Worm (Caenorhabditis elegans) whole organism, young adult: Measurements from ENCODE around the gene R05G6.5.

Source experiments
- B0019.2 ChIP-seq: fragments of 200-800 bp; sonication (Bioruptor generic); conservative IDR thresholded peaks from 2 replicates; pipeline ENCODE4 v1.3.6; 2022; ENCODE audit warnings: missing genetic modification reagents, missing genetic modification characterization, missing compliant biosample characterization
- B0035.1 ChIP-seq: sonication (generic microtip); optimal IDR thresholded peaks from 2 replicates; lab custom pipeline; 2016; ENCODE audit warnings: missing genetic modification characterization, mild to moderate bottlenecking, missing compliant biosample characterization, missing genotype, missing genetic modification reagents
- C06A6.2 ChIP-seq: fragments of 200-800 bp; sonication (Bioruptor generic); conservative IDR thresholded peaks from 2 replicates; pipeline ENCODE4 v1.3.6; 2022; ENCODE audit warnings: missing genetic modification characterization, missing compliant biosample characterization
- D2030.7 ChIP-seq: fragments of 200-800 bp; sonication (Bioruptor generic); IDR thresholded peaks from 2 replicates; pipeline ENCODE4 v1.3.6; 2022; ENCODE audit warnings: missing genetic modification reagents, missing genetic modification characterization, missing compliant biosample characterization
- F22D6.2 ChIP-seq: sonication (generic microtip); optimal IDR thresholded peaks from 2 replicates; lab custom pipeline; 2016; ENCODE audit warnings: mild to moderate bottlenecking, missing genetic modification characterization, missing compliant biosample characterization
- F33H1.4 ChIP-seq: fragments of 200-800 bp; sonication (Bioruptor generic); IDR thresholded peaks from 2 replicates; pipeline ENCODE4 v1.3.6; 2022; ENCODE audit warnings: missing genetic modification reagents, missing genetic modification characterization, missing compliant biosample characterization
- F37B4.10 ChIP-seq: fragments of 200-800 bp; sonication (Bioruptor generic); IDR thresholded peaks from 2 replicates; pipeline ENCODE4 v1.3.6; 2022; ENCODE audit warnings: missing genetic modification characterization, missing compliant biosample characterization
- F39B2.1 ChIP-seq: fragments of 200-800 bp; sonication (Bioruptor generic); IDR thresholded peaks from 2 replicates; pipeline ENCODE4 v1.3.6; 2022; ENCODE audit warnings: missing genetic modification reagents, missing genetic modification characterization, missing compliant biosample characterization
- F49E8.2 ChIP-seq: sonication (generic microtip); optimal IDR thresholded peaks from 3 replicates; lab custom pipeline; 2017; ENCODE audit warnings: missing genetic modification characterization, mild to moderate bottlenecking, missing compliant biosample characterization, antibody characterized with exemption, moderate library complexity; ENCODE audit not compliant: insufficient read depth
- F52B5.7 ChIP-seq: sonication (generic microtip); optimal IDR thresholded peaks from 2 replicates; lab custom pipeline; 2016; ENCODE audit warnings: mild to moderate bottlenecking, missing genetic modification characterization, missing compliant biosample characterization
- Y53F4B.3 ChIP-seq: fragments of 200-800 bp; sonication (Bioruptor generic); IDR thresholded peaks from 2 replicates; pipeline ENCODE4 v1.3.6; 2022; ENCODE audit warnings: missing genetic modification reagents, missing genetic modification characterization, missing compliant biosample characterization
- Y56A3A.18 ChIP-seq: fragments of 200-800 bp; sonication (Bioruptor generic); IDR thresholded peaks from 2 replicates; pipeline ENCODE4 v1.3.6; 2022; ENCODE audit warnings: missing genetic modification reagents, missing genetic modification characterization, missing compliant biosample characterization
- Y67H2A.10 ChIP-seq: fragments of 200-800 bp; sonication (Bioruptor generic); conservative IDR thresholded peaks from 2 replicates; pipeline ENCODE4 v1.3.6; 2022; ENCODE audit warnings: missing genetic modification reagents, missing genetic modification characterization, missing compliant biosample characterization
- Y95B8A.8 ChIP-seq: fragments of 200-800 bp; sonication (Bioruptor generic); IDR thresholded peaks from 2 replicates; pipeline ENCODE4 v1.3.6; 2022; ENCODE audit warnings: missing genetic modification reagents, missing genetic modification characterization, missing compliant biosample characterization
- aptf-3 ChIP-seq: fragments of 200-800 bp; sonication (Bioruptor generic); IDR thresholded peaks from 2 replicates; pipeline ENCODE4 v1.3.6; 2022; ENCODE audit warnings: missing genetic modification characterization, missing compliant biosample characterization
- athp-1 ChIP-seq: sonication (generic microtip); optimal IDR thresholded peaks from 2 replicates; lab custom pipeline; 2017; ENCODE audit warnings: mild to moderate bottlenecking, missing genetic modification characterization, missing compliant biosample characterization
- attf-6 ChIP-seq: fragments of 200-800 bp; sonication (Bioruptor generic); IDR thresholded peaks from 2 replicates; pipeline ENCODE4 v1.3.6; 2022; ENCODE audit warnings: missing genetic modification reagents, missing genetic modification characterization, missing compliant biosample characterization
- ccch-3 ChIP-seq: fragments of 200-800 bp; sonication (Bioruptor generic); optimal IDR thresholded peaks from 2 replicates; lab custom pipeline; 2018; ENCODE audit warnings: mild to moderate bottlenecking, missing genetic modification characterization, missing compliant biosample characterization
- ceh-58 ChIP-seq: fragments of 200-800 bp; sonication (Bioruptor generic); IDR thresholded peaks from 2 replicates; pipeline ENCODE4 v1.3.6; 2022; ENCODE audit warnings: missing genetic modification characterization, missing compliant biosample characterization
- chd-7 ChIP-seq: sonication (generic microtip); optimal IDR thresholded peaks from 2 replicates; lab custom pipeline; 2016; ENCODE audit warnings: mild to moderate bottlenecking, missing genetic modification characterization, moderate library complexity, missing compliant biosample characterization
- die-1 ChIP-seq: sonication (generic microtip); optimal IDR thresholded peaks from 2 replicates; lab custom pipeline; 2016; ENCODE audit warnings: missing genotype, mild to moderate bottlenecking, missing genetic modification characterization, missing compliant biosample characterization
- dox-1 ChIP-seq: fragments of 200-800 bp; sonication (Bioruptor generic); IDR thresholded peaks from 2 replicates; pipeline ENCODE4 v1.3.6; 2022; ENCODE audit warnings: missing genetic modification reagents, missing genetic modification characterization, missing compliant biosample characterization
- dpff-1 ChIP-seq: sonication (generic microtip); optimal IDR thresholded peaks from 2 replicates; lab custom pipeline; 2017; ENCODE audit warnings: mild to moderate bottlenecking, missing genetic modification characterization, missing compliant biosample characterization
- efl-1 ChIP-seq: fragments of 150-350 bp; optimal IDR thresholded peaks from 2 replicates; lab custom pipeline; 2014; ENCODE audit warnings: missing biosample characterization, missing genetic modification reagents, missing genetic modification characterization
- egrh-3 ChIP-seq: fragments of 200-800 bp; sonication (Bioruptor generic); IDR thresholded peaks from 2 replicates; pipeline ENCODE4 v1.3.6; 2022; ENCODE audit warnings: missing genetic modification reagents, missing genetic modification characterization, missing compliant biosample characterization
- him-1 ChIP-seq: sonication (generic microtip); optimal IDR thresholded peaks from 2 replicates; lab custom pipeline; 2016; ENCODE audit warnings: missing genotype, missing genetic modification reagents, missing genetic modification characterization, missing compliant biosample characterization
- hrde-1 ChIP-seq: sonication (generic microtip); optimal IDR thresholded peaks from 2 replicates; lab custom pipeline; 2016; ENCODE audit warnings: missing genetic modification characterization, mild to moderate bottlenecking, missing compliant biosample characterization, moderate library complexity, missing genotype, missing genetic modification reagents, borderline replicate concordance
- lag-1 ChIP-seq: fragments of 200-800 bp; sonication (Bioruptor generic); IDR thresholded peaks from 2 replicates; pipeline ENCODE4 v1.3.6; 2022; ENCODE audit warnings: missing genetic modification reagents, missing genetic modification characterization, missing compliant biosample characterization
- lin-40 ChIP-seq: sonication (generic microtip); optimal IDR thresholded peaks from 2 replicates; lab custom pipeline; 2016; ENCODE audit warnings: missing genetic modification characterization, mild to moderate bottlenecking, missing compliant biosample characterization, missing genotype, missing genetic modification reagents
- lir-1 ChIP-seq: fragments of 200-800 bp; sonication (Bioruptor generic); conservative IDR thresholded peaks from 2 replicates; pipeline ENCODE4 v1.3.6; 2022; ENCODE audit warnings: missing genetic modification reagents, missing genetic modification characterization, missing compliant biosample characterization
- lsl-1 ChIP-seq: fragments of 200-800 bp; sonication (Bioruptor generic); optimal IDR thresholded peaks from 2 replicates; lab custom pipeline; 2018; ENCODE audit warnings: mild to moderate bottlenecking, missing genetic modification characterization, moderate library complexity, missing compliant biosample characterization
- madf-3 ChIP-seq: fragments of 200-800 bp; sonication (Bioruptor generic); IDR thresholded peaks from 2 replicates; pipeline ENCODE4 v1.3.6; 2022; ENCODE audit warnings: missing genetic modification reagents, missing genetic modification characterization, missing compliant biosample characterization
- madf-6 ChIP-seq: fragments of 200-800 bp; sonication (Bioruptor generic); IDR thresholded peaks from 2 replicates; pipeline ENCODE4 v1.3.6; 2022; ENCODE audit warnings: missing genetic modification reagents, missing genetic modification characterization, missing compliant biosample characterization
- madf-8 ChIP-seq: fragments of 200-800 bp; sonication (Bioruptor generic); conservative IDR thresholded peaks from 2 replicates; pipeline ENCODE4 v1.3.6; 2022; ENCODE audit warnings: missing genetic modification reagents, missing genetic modification characterization, missing compliant biosample characterization
- mel-28 ChIP-seq: sonication (generic microtip); optimal IDR thresholded peaks from 2 replicates; lab custom pipeline; 2016; ENCODE audit warnings: borderline replicate concordance, mild to moderate bottlenecking, missing genetic modification characterization, missing compliant biosample characterization
- nhr-179 ChIP-seq: sonication (generic microtip); optimal IDR thresholded peaks from 2 replicates; lab custom pipeline; 2016; ENCODE audit warnings: mild to moderate bottlenecking, missing genetic modification characterization, missing compliant biosample characterization
- pbrm-1 ChIP-seq: fragments of 200-800 bp; sonication (Bioruptor generic); IDR thresholded peaks from 2 replicates; pipeline ENCODE4 v1.3.6; 2022; ENCODE audit warnings: missing genetic modification reagents, missing genetic modification characterization, missing compliant biosample characterization
- rcor-1 ChIP-seq: fragments of 200-800 bp; sonication (Bioruptor generic); IDR thresholded peaks from 2 replicates; pipeline ENCODE4 v1.3.6; 2022; ENCODE audit warnings: missing genetic modification reagents, missing genetic modification characterization, missing compliant biosample characterization
- rec-8 ChIP-seq, 2 experiments: sonication (generic microtip); optimal IDR thresholded peaks; 2 replicates each; lab custom pipeline; 2016; ENCODE audit warnings: mild to moderate bottlenecking in 2 of 2, missing genetic modification characterization in 2 of 2, missing genetic modification reagents in 2 of 2, missing genotype in 2 of 2, missing biosample characterization in 1 of 2, missing compliant biosample characterization in 1 of 2, moderate library complexity in 1 of 2
- repo-1 ChIP-seq: sonication (generic microtip); optimal IDR thresholded peaks from 2 replicates; lab custom pipeline; 2017; ENCODE audit warnings: mild to moderate bottlenecking, missing genetic modification characterization, missing compliant biosample characterization
- snpc-3.4 ChIP-seq: sonication (generic microtip); optimal IDR thresholded peaks from 2 replicates; lab custom pipeline; 2017; ENCODE audit warnings: missing genetic modification characterization, mild to moderate bottlenecking, missing compliant biosample characterization, antibody characterized with exemption, moderate library complexity, missing genotype, missing genetic modification reagents
- snpc-4 ChIP-seq, 5 experiments: fragments of 150-350 bp in 1 of 5; sonication (generic microtip) in 4 of 5; optimal IDR thresholded peaks; 2 replicates each; lab custom pipeline; 2014 to 2018; ENCODE audit warnings: missing genetic modification characterization in 5 of 5, missing biosample characterization in 3 of 5, antibody characterized with exemption in 2 of 5, mild to moderate bottlenecking in 2 of 5, missing compliant biosample characterization in 2 of 5, missing genotype in 2 of 5, moderate library complexity in 2 of 5, missing genetic modification reagents in 1 of 5
- somi-1 ChIP-seq: fragments of 200-800 bp; sonication (Bioruptor generic); optimal IDR thresholded peaks from 2 replicates; lab custom pipeline; 2018; ENCODE audit warnings: mild to moderate bottlenecking, missing genetic modification characterization, missing compliant biosample characterization
- tbp1 ChIP-seq: fragments of 200-800 bp; sonication (Bioruptor generic); optimal IDR thresholded peaks from 2 replicates; lab custom pipeline; 2018; ENCODE audit warnings: mild to moderate bottlenecking, missing genetic modification characterization, missing compliant biosample characterization
- ztf-26 ChIP-seq: sonication (generic microtip); optimal IDR thresholded peaks from 2 replicates; lab custom pipeline; 2017; ENCODE audit warnings: missing genetic modification characterization, missing compliant biosample characterization
- ztf-28 ChIP-seq: fragments of 200-800 bp; sonication (Bioruptor generic); IDR thresholded peaks from 2 replicates; pipeline ENCODE4 v1.3.6; 2022; ENCODE audit warnings: missing genetic modification reagents, missing genetic modification characterization, missing compliant biosample characterization

Gene R05G6.5

ce11 chrIV:7547843-7548578 is 39.8 kb downstream of the R05G6.5 start, which contains the start of the genes cdd-2 and oef-1 (continued):
- TF ChIP-seq pbrm-1 (peak; percentile 88), Y67H2A.10 (peak; percentile 56; the same call in 1 of the 2 replicates), madf-8 (GFP tag; lab: Robert Waterston, UW) (peak; percentile 94), lir-1 (GFP tag; lab: Robert Waterston, UW) (peak; percentile 87), Y56A3A.18 (no peak), F37B4.10 (GFP tag; lab: Robert Waterston, UW) (no peak), hrde-1 (tag; lab: Kevin White, UChicago) (peak; percentile 10), mel-28 (tag; lab: Kevin White, UChicago) (no peak), somi-1 (GFP tag; lab: Kevin White, UChicago) (no peak), nhr-179 (tag; lab: Kevin White, UChicago) (no peak), F33H1.4 (GFP tag; lab: Robert Waterston, UW) (peak; percentile 85), die-1 (tag; lab: Kevin White, UChicago) (no peak), C06A6.2 (no peak), ztf-28 (peak; percentile 96), F52B5.7 (tag; lab: Kevin White, UChicago) (no peak), Y95B8A.8 (GFP tag; lab: Robert Waterston, UW) (peak; percentile 95), F39B2.1 (no peak), ceh-58 (GFP tag; lab: Robert Waterston, UW) (no peak), Y53F4B.3 (GFP tag; lab: Robert Waterston, UW) (no peak), rcor-1 (GFP tag; lab: Robert Waterston, UW) (peak; percentile 84), lag-1 (GFP tag; lab: Robert Waterston, UW) (no peak), B0035.1 (tag; lab: Kevin White, UChicago) (no peak), snpc-4 (GFP tag; optimal IDR thresholded peaks at IDR 0.05; lab: Kevin White, UChicago) (no peak), snpc-4 (tag; optimal IDR thresholded peaks at IDR 0.05; lab: Kevin White, UChicago) (peak in 3 of 4 experiments; percentile 18 to 61 (median 48)), tbp1 (GFP tag; lab: Kevin White, UChicago) (peak; percentile 53), repo-1 (no peak), snpc-3.4 (tag; lab: Kevin White, UChicago) (peak; percentile 29), athp-1 (tag; lab: Kevin White, UChicago) (peak; percentile 76), lsl-1 (GFP tag; lab: Kevin White, UChicago) (peak; percentile 96), lin-40 (tag; lab: Kevin White, UChicago) (no peak), egrh-3 (0 out of 2 replicates have a peak, but pooled peaks have one; percentile 25), madf-3 (GFP tag; lab: Robert Waterston, UW) (peak; percentile 96), D2030.7 (GFP tag; lab: Robert Waterston, UW) (peak; percentile 96), dox-1 (GFP tag; lab: Robert Waterston, UW) (peak; percentile 96), rec-8 (tag; optimal IDR thresholded peaks at IDR 0.05; lab: Kevin White, UChicago) (no peak), dpff-1 (no peak), him-1 (peak; percentile 31), ztf-26 (no peak), ccch-3 (no peak), chd-7 (no peak), attf-6 (GFP tag; lab: Robert Waterston, UW) (peak; percentile 86), aptf-3 (GFP tag; lab: Robert Waterston, UW) (no peak; the same call in 1 of the 2 replicates), B0019.2 (GFP tag; lab: Robert Waterston, UW) (peak; percentile 95), efl-1 (peak; percentile 92), F22D6.2 (tag; lab: Kevin White, UChicago) (no peak), F49E8.2 (tag; lab: Kevin White, UChicago) (peak; percentile 92), madf-6 (GFP tag; lab: Robert Waterston, UW) (peak; percentile 98)
